Fruit fly (Drosophila melanogaster): Measurements from ENCODE around the gene Ir7e.
A peak's percentile ranks its signal among the peaks of the same experiment; 100 is the strongest.

The Ir7e gene

DNA sequence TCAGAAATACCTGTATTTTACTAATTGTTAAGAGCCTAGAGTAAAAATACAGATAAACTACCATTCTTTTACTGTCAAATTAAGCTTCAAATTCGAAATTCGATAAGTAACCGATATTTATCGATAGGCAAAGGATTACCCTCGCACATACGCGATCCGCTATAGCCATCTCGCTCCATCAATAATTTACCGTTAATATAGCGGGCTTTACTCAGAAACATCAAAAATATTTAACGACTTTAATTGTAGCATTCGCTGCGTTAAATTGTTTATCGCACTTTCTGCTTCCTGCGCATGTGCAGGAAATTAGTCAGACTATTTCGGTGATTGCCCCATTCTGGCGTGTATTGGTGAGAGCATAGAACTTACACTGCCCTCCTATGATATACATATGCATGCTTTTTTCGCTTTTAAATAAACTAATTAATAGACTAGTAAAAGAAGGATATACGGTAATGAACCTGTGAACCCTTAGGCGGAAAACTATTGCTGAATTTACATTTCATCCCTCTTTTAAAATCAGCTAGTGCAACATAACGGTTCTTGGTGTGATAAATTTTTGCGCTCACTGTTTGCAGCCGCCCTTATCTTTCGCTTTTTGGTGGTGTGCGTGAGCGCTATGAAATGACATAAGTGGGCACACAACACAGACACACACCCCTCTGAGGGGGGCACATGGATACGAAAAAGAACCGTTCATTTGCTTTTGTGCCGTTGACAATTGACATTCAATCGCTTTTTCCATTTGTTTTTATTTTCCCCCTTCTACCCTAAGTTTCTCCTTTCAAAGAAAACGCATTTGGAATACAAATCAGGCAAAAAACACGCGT lies 27.0 kb upstream of the Ir7e start, which contains the start of the genes dpr14 and spidey (continued):
- TF ChIP-seq kni (GFP tag; optimal IDR thresholded peaks at IDR 0.05): peak; percentile 86
- peak; percentile 93 for TF ChIP-seq sisA (GFP tag; IDR thresholded peaks at IDR 0.05)
- TF ChIP-seq CG7928 (GFP tag; optimal IDR thresholded peaks at IDR 0.05): peak; percentile 55
- peak; percentile 94 for TF ChIP-seq gem (tag; optimal IDR thresholded peaks at IDR 0.05)
- peak; percentile 62 for TF ChIP-seq CG3838 (GFP tag; optimal IDR thresholded peaks at IDR 0.05)
- peak; percentile 94 for TF ChIP-seq CG15269 (tag; optimal IDR thresholded peaks at IDR 0.05)
- TF ChIP-seq CG32772 (GFP tag; IDR thresholded peaks at IDR 0.05): peak; percentile 91
- TF ChIP-seq chm (GFP tag; IDR thresholded peaks at IDR 0.05): peak; percentile 75
- TF ChIP-seq bcd (GFP tag; optimal IDR thresholded peaks at IDR 0.05): peak; percentile 91
- TF ChIP-seq Med (GFP tag): peak; percentile 98
- TF ChIP-seq CG8290 (GFP tag; optimal IDR thresholded peaks at IDR 0.05): peak; percentile 29
- TF ChIP-seq CG8290 (tag; optimal IDR thresholded peaks at IDR 0.05): peak; percentile 72 to 92
- TF ChIP-seq Hr51 (GFP tag; optimal IDR thresholded peaks at IDR 0.05): peak; percentile 80 to 91
- peak; percentile 79 for TF ChIP-seq Dad (GFP tag; optimal IDR thresholded peaks at IDR 0.05)
- TF ChIP-seq CG32767 (GFP tag; IDR thresholded peaks at IDR 0.05): peak; percentile 88
- peak; percentile 75 for TF ChIP-seq Poxn (GFP tag; IDR thresholded peaks at IDR 0.05)
- TF ChIP-seq CG11398 (GFP tag; optimal IDR thresholded peaks at IDR 0.05): peak; percentile 81
- TF ChIP-seq CG6654 (GFP tag; optimal IDR thresholded peaks at IDR 0.05): peak; percentile 74
- TF ChIP-seq Sry-δ (GFP tag; optimal IDR thresholded peaks at IDR 0.05): peak; percentile 45
- peak; percentile 74 for TF ChIP-seq CG5180 (GFP tag; optimal IDR thresholded peaks at IDR 0.05)
- TF ChIP-seq CG1647 (GFP tag; optimal IDR thresholded peaks at IDR 0.05): peak; percentile 81
- no peak for TF ChIP-seq tio (GFP tag; optimal IDR thresholded peaks at IDR 0.05)
- TF ChIP-seq Fer2 (tag; optimal IDR thresholded peaks at IDR 0.05): peak; percentile 86
- peak; percentile 95 for TF ChIP-seq seq (GFP tag; IDR thresholded peaks at IDR 0.05)
- TF ChIP-seq CG12769 (tag; optimal IDR thresholded peaks at IDR 0.05): peak; percentile 95
- TF ChIP-seq fd96Cb (tag; optimal IDR thresholded peaks at IDR 0.05): peak; percentile 88
- peak; percentile 86 for TF ChIP-seq tx (GFP tag; optimal IDR thresholded peaks at IDR 0.05)
- TF ChIP-seq Pdp1 (GFP tag; optimal IDR thresholded peaks at IDR 0.05): peak; percentile 88 to 98
- no peak for TF ChIP-seq Elba2 (GFP tag; optimal IDR thresholded peaks at IDR 0.05)
- peak; percentile 61 for TF ChIP-seq CG1024 (GFP tag; IDR thresholded peaks at IDR 0.05)
- TF ChIP-seq CG11504 (tag; optimal IDR thresholded peaks at IDR 0.05): peak; percentile 89
- peak; percentile 89 for TF ChIP-seq esg (GFP tag; conservative IDR thresholded peaks at IDR 0.05)
- peak; percentile 90 for TF ChIP-seq CG1792 (GFP tag; optimal IDR thresholded peaks at IDR 0.05)
- TF ChIP-seq wor (GFP tag; IDR thresholded peaks at IDR 0.05): peak; percentile 79
- TF ChIP-seq Hr39 (optimal IDR thresholded peaks at IDR 0.05): no peak
- TF ChIP-seq CG10431 (GFP tag; optimal IDR thresholded peaks at IDR 0.05): peak; percentile 75
- TF ChIP-seq aop (GFP tag; IDR thresholded peaks at IDR 0.05): peak; percentile 56; the same call in 1 of the 2 replicates
- peak; percentile 93 for TF ChIP-seq Ptx1 (GFP tag; IDR thresholded peaks at IDR 0.05)
- TF ChIP-seq CG14965 (GFP tag; optimal IDR thresholded peaks at IDR 0.05; ENCODE audit: borderline replicate concordance): peak; percentile 36
- TF ChIP-seq Tbp (GFP tag; optimal IDR thresholded peaks at IDR 0.05): no peak
- no peak for TF ChIP-seq fru (optimal IDR thresholded peaks at IDR 0.05)
- TF ChIP-seq Lpt (GFP tag; optimal IDR thresholded peaks at IDR 0.05): no peak
- TF ChIP-seq caup (GFP tag; optimal IDR thresholded peaks at IDR 0.05; ENCODE audit: severe bottlenecking): peak; percentile 92
- TF ChIP-seq BEAF-32 (GFP tag; optimal IDR thresholded peaks at IDR 0.05): peak; percentile 50
- TF ChIP-seq Dip3 (GFP tag; optimal IDR thresholded peaks at IDR 0.05): peak; percentile 88
- no peak for TF ChIP-seq ato (GFP tag; IDR thresholded peaks at IDR 0.05; ENCODE audit: partially characterized antibody)
- TF ChIP-seq Six4 (GFP tag; optimal IDR thresholded peaks at IDR 0.05): peak; percentile 78
- TF ChIP-seq ac (GFP tag; optimal IDR thresholded peaks at IDR 0.05): peak; percentile 59
- peak; percentile 62 for TF ChIP-seq Bteb2 (GFP tag; optimal IDR thresholded peaks at IDR 0.05)
- TF ChIP-seq pho (GFP tag; optimal IDR thresholded peaks at IDR 0.05): peak; percentile 86
